Worm (Caenorhabditis elegans) whole organism, late embryonic: ENCODE results near the gene F09B9.4.

ENCODE experiments used
- C08G9.2 ChIP-seq: sonication (generic microtip); optimal IDR thresholded peaks from 2 replicates; lab custom pipeline; 2016; ENCODE audit warnings: mild to moderate bottlenecking, missing genetic modification characterization, moderate library complexity, missing compliant biosample characterization
- F13H6.1 ChIP-seq: sonication (generic microtip); optimal IDR thresholded peaks from 2 replicates; lab custom pipeline; 2016; ENCODE audit warnings: missing genetic modification characterization, missing compliant biosample characterization
- ahr-1 ChIP-seq: sonication (generic microtip); optimal IDR thresholded peaks from 2 replicates; lab custom pipeline; 2016; ENCODE audit warnings: missing genetic modification characterization, missing compliant biosample characterization
- ama-1 ChIP-seq: fragments of 150-350 bp; optimal IDR thresholded peaks from 2 replicates; lab custom pipeline; 2014
- ceh-14 ChIP-seq: sonication (generic microtip); optimal IDR thresholded peaks from 2 replicates; lab custom pipeline; 2016; ENCODE audit warnings: missing genotype, missing genetic modification characterization, missing compliant biosample characterization
- ceh-18 ChIP-seq: sonication (generic microtip); optimal IDR thresholded peaks from 2 replicates; lab custom pipeline; 2016; ENCODE audit warnings: missing genetic modification characterization, missing compliant biosample characterization
- ceh-22 ChIP-seq: sonication (generic microtip); optimal IDR thresholded peaks from 2 replicates; lab custom pipeline; 2017; ENCODE audit warnings: missing biosample characterization, missing genetic modification characterization
- ceh-24 ChIP-seq: sonication (generic microtip); optimal IDR thresholded peaks from 2 replicates; lab custom pipeline; 2016; ENCODE audit warnings: mild to moderate bottlenecking, missing genetic modification characterization, missing compliant biosample characterization
- ceh-31 ChIP-seq: sonication (generic microtip); optimal IDR thresholded peaks from 2 replicates; lab custom pipeline; 2016; ENCODE audit warnings: missing genetic modification characterization, missing compliant biosample characterization
- ceh-34 ChIP-seq: sonication (generic microtip); optimal IDR thresholded peaks from 2 replicates; lab custom pipeline; 2016; ENCODE audit warnings: mild to moderate bottlenecking, missing genetic modification characterization, missing compliant biosample characterization
- ceh-6 ChIP-seq: fragments of 200-800 bp; sonication (Bioruptor generic); optimal IDR thresholded peaks from 2 replicates; lab custom pipeline; 2018; ENCODE audit warnings: mild to moderate bottlenecking, missing genetic modification characterization, missing compliant biosample characterization
- ceh-9 ChIP-seq: sonication (generic microtip); optimal IDR thresholded peaks from 2 replicates; lab custom pipeline; 2016; ENCODE audit warnings: mild to moderate bottlenecking, missing genetic modification characterization, inconsistent platforms, missing compliant biosample characterization
- ets-4 ChIP-seq: sonication (generic microtip); optimal IDR thresholded peaks from 2 replicates; lab custom pipeline; 2016; ENCODE audit warnings: missing genetic modification characterization, missing compliant biosample characterization
- fax-1 ChIP-seq: sonication (generic microtip); optimal IDR thresholded peaks from 2 replicates; lab custom pipeline; 2016; ENCODE audit warnings: missing genotype, missing genetic modification characterization, missing compliant biosample characterization
- fkh-6 ChIP-seq: sonication (generic microtip); optimal IDR thresholded peaks from 2 replicates; lab custom pipeline; 2016; ENCODE audit warnings: missing genetic modification characterization, missing compliant biosample characterization
- gmeb-2 ChIP-seq: sonication (generic microtip); optimal IDR thresholded peaks from 2 replicates; lab custom pipeline; 2016; ENCODE audit warnings: missing genetic modification characterization, inconsistent platforms, missing compliant biosample characterization
- hlh-13 ChIP-seq: fragments of 200-800 bp; sonication (Bioruptor generic); optimal IDR thresholded peaks from 2 replicates; lab custom pipeline; 2018; ENCODE audit warnings: mild to moderate bottlenecking, missing genetic modification characterization, missing compliant biosample characterization
- hlh-6 ChIP-seq: sonication (generic microtip); optimal IDR thresholded peaks from 2 replicates; lab custom pipeline; 2016; ENCODE audit warnings: missing genotype, missing genetic modification characterization, missing compliant biosample characterization
- lim-6 ChIP-seq: sonication (generic microtip); optimal IDR thresholded peaks from 2 replicates; lab custom pipeline; 2016; ENCODE audit warnings: missing genetic modification characterization, missing compliant biosample characterization
- lin-11 ChIP-seq: fragments of 200-800 bp; sonication (Bioruptor generic); optimal IDR thresholded peaks from 2 replicates; lab custom pipeline; 2018; ENCODE audit warnings: mild to moderate bottlenecking, missing genetic modification characterization, missing compliant biosample characterization
- nfya-1 ChIP-seq: sonication (generic microtip); optimal IDR thresholded peaks from 2 replicates; lab custom pipeline; 2017; ENCODE audit warnings: missing genetic modification characterization, mild to moderate bottlenecking, missing compliant biosample characterization, antibody characterized with exemption, moderate library complexity
- pros-1 ChIP-seq: fragments of 150-350 bp; optimal IDR thresholded peaks from 2 replicates; lab custom pipeline; 2014; ENCODE audit warnings: missing biosample characterization, missing genetic modification reagents, missing genetic modification characterization
- ref-2 ChIP-seq: sonication (generic microtip); optimal IDR thresholded peaks from 2 replicates; lab custom pipeline; 2016; ENCODE audit warnings: missing genetic modification characterization, missing compliant biosample characterization
- rnt-1 ChIP-seq: sonication (generic microtip); optimal IDR thresholded peaks from 2 replicates; lab custom pipeline; 2016; ENCODE audit warnings: missing genetic modification characterization, missing compliant biosample characterization
- sdc-2 ChIP-seq: sonication (generic microtip); optimal IDR thresholded peaks from 2 replicates; lab custom pipeline; 2016; ENCODE audit warnings: missing genotype, missing genetic modification characterization, missing compliant biosample characterization
- sox-4 ChIP-seq: sonication (generic microtip); optimal IDR thresholded peaks from 2 replicates; lab custom pipeline; 2017; ENCODE audit warnings: mild to moderate bottlenecking, missing genetic modification characterization, inconsistent platforms, missing compliant biosample characterization
- syd-9 ChIP-seq: sonication (generic microtip); optimal IDR thresholded peaks from 2 replicates; lab custom pipeline; 2016; ENCODE audit warnings: mild to moderate bottlenecking, missing genetic modification characterization, moderate library complexity, missing compliant biosample characterization
- ttx-3 ChIP-seq: sonication (generic microtip); optimal IDR thresholded peaks from 2 replicates; lab custom pipeline; 2016; ENCODE audit warnings: missing genetic modification reagents, missing genetic modification characterization, missing compliant biosample characterization
- unc-3 ChIP-seq, 2 experiments: fragments of 200-800 bp in 1 of 2; sonication (Bioruptor generic) in 1 of 2; sonication (generic microtip) in 1 of 2; conservative IDR thresholded peaks in 1 of 2; optimal IDR thresholded peaks in 1 of 2; 2 replicates each; pipeline versions ENCODE4 v1.3.6 to Lab custom; 2016 to 2022; ENCODE audit warnings: missing compliant biosample characterization in 2 of 2, missing genetic modification characterization in 2 of 2, missing genetic modification reagents in 1 of 2
- unc-42 ChIP-seq: sonication (generic microtip); optimal IDR thresholded peaks from 2 replicates; lab custom pipeline; 2016; ENCODE audit warnings: missing genotype, missing genetic modification characterization, missing compliant biosample characterization
- unc-55 ChIP-seq: sonication (generic microtip); optimal IDR thresholded peaks from 2 replicates; lab custom pipeline; 2017; ENCODE audit warnings: missing biosample characterization, missing genetic modification reagents, missing genetic modification characterization
- zip-5 ChIP-seq: sonication (generic microtip); optimal IDR thresholded peaks from 2 replicates; lab custom pipeline; 2016; ENCODE audit warnings: missing genetic modification characterization, missing compliant biosample characterization
- ztf-16 ChIP-seq: sonication (generic microtip); optimal IDR thresholded peaks from 2 replicates; lab custom pipeline; 2017; ENCODE audit warnings: missing genetic modification characterization, missing compliant biosample characterization

The F09B9.4 gene

ce11 chrX:10146592-10146991 lies 13.8 kb upstream of the F09B9.4 start, which contains the start of gene unc-115 (continued):
- TF ChIP-seq C08G9.2 (tag; lab: Kevin White, UChicago) (peak; percentile 58), gmeb-2 (tag; lab: Kevin White, UChicago) (no peak), sox-4 (tag; lab: Kevin White, UChicago) (no peak), ceh-6 (GFP tag; lab: Kevin White, UChicago) (no peak), ceh-9 (tag; lab: Kevin White, UChicago) (no peak), sdc-2 (tag; lab: Kevin White, UChicago) (peak; percentile 81), ahr-1 (tag; lab: Kevin White, UChicago) (no peak), ceh-34 (tag; lab: Kevin White, UChicago) (peak; percentile 88), hlh-13 (GFP tag; lab: Kevin White, UChicago) (no peak), ceh-31 (tag; lab: Kevin White, UChicago) (peak; percentile 94), fkh-6 (peak; percentile 35), rnt-1 (tag; lab: Kevin White, UChicago) (peak; percentile 75), unc-42 (tag; lab: Kevin White, UChicago) (peak; percentile 97), ets-4 (tag; lab: Kevin White, UChicago) (peak; percentile 57), ztf-16 (tag; lab: Kevin White, UChicago) (no peak), pros-1 (peak; percentile 97), nfya-1 (tag; lab: Kevin White, UChicago) (peak; percentile 96), ttx-3 (no peak), ceh-24 (no peak), zip-5 (tag; lab: Kevin White, UChicago) (no peak), unc-3 (GFP tag; conservative IDR thresholded peaks at IDR 0.05; lab: Robert Waterston, UW) (no peak), unc-3 (tag; optimal IDR thresholded peaks at IDR 0.05; lab: Kevin White, UChicago) (peak; percentile 39)

- TF ChIP-seq unc-55 (GFP tag; lab: Kevin White, UChicago) (peak; percentile 26), ceh-14 (tag; lab: Kevin White, UChicago) (no peak)
These were observed 13.2 kb upstream of the F09B9.4 start for ce11 chrX:10147236-10147635.

- no peak for TF ChIP-seq hlh-6 (tag; lab: Kevin White, UChicago)
- TF ChIP-seq ceh-6 (GFP tag; lab: Kevin White, UChicago) = no peak
- TF ChIP-seq gmeb-2 (tag; lab: Kevin White, UChicago) = no peak
- TF ChIP-seq F13H6.1 (tag; lab: Kevin White, UChicago) = no peak
- no peak for TF ChIP-seq ceh-18 (tag; lab: Kevin White, UChicago)
- TF ChIP-seq ref-2 = peak; percentile 11
These were observed 12.1 kb upstream of the F09B9.4 start for ce11 chrX:10148235-10148872.

DNA sequence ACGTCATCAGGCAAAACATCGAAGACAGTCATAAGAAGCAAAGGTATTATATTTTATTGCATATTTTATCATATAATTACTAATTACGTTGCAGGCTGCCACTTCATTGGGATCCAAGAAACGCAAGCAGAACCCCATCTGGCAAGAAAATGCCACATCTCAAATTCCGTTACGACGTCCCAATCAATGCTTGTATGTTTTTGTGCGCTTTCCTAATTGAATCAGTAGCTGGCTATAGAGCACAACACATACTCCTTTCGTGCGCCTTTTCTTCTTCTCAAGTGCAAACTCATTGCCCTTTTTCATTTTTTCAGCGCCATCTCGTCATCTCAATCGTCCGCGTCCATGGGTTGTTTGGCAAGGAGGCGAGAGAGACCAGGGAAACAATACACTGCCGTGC lies 9.5 kb upstream of the F09B9.4 start:
- TF ChIP-seq ceh-14 (tag; lab: Kevin White, UChicago) (no peak), nfya-1 (tag; lab: Kevin White, UChicago) (no peak), ceh-22 (tag; lab: Kevin White, UChicago) (no peak), unc-42 (tag; lab: Kevin White, UChicago) (peak; percentile 85), fkh-6 (no peak), gmeb-2 (tag; lab: Kevin White, UChicago) (no peak), lin-11 (no peak)

- peak; percentile 27 for TF ChIP-seq unc-42 (tag; lab: Kevin White, UChicago)
- no peak for TF ChIP-seq lim-6 (tag; lab: Kevin White, UChicago)
- peak; percentile 27 for TF ChIP-seq nfya-1 (tag; lab: Kevin White, UChicago)
- no peak for TF ChIP-seq fax-1
- no peak for TF ChIP-seq ceh-14 (tag; lab: Kevin White, UChicago)
- no peak for TF ChIP-seq ama-1
- no peak for TF ChIP-seq syd-9
- TF ChIP-seq pros-1 = no peak
- TF ChIP-seq, all 69 proteins: peak for 2
These were observed 6.0 kb upstream of the F09B9.4 start, which contains the start of gene F09B9.5 for ce11 chrX:10154317-10154942. Gene F09B9.5, plus strand, starts transcription at chrX:10154817.
